Fruit fly (Drosophila melanogaster) whole organism, pupa: ENCODE results near the gene CG18586.

Experiments
- CG10348 ChIP-seq: fragments of 200-800 bp; sonication (Bioruptor generic); IDR thresholded peaks from 2 replicates; pipeline ENCODE4 v1.3.6; 2022; ENCODE audit warnings: missing biosample characterization, missing genetic modification characterization
- CG12605 ChIP-seq: fragments of 200-800 bp; sonication (Bioruptor generic); IDR thresholded peaks from 2 replicates; pipeline ENCODE4 v1.3.6; 2022; ENCODE audit warnings: missing biosample characterization, missing genetic modification characterization
- CG13204 ChIP-seq: fragments of 200-800 bp; sonication (Bioruptor generic); optimal IDR thresholded peaks from 2 replicates; lab custom pipeline; 2018; ENCODE audit warnings: missing biosample characterization, mild to moderate bottlenecking, missing genetic modification characterization, moderate library complexity
- CG14655 ChIP-seq: fragments of 200-800 bp; sonication (Bioruptor generic); optimal IDR thresholded peaks from 3 replicates; lab custom pipeline; 2017; ENCODE audit warnings: mild to moderate bottlenecking, missing biosample characterization, missing genetic modification reagents, missing genetic modification characterization
- CG15710 ChIP-seq: fragments of 200-800 bp; sonication (Bioruptor generic); optimal IDR thresholded peaks from 2 replicates; lab custom pipeline; 2018; ENCODE audit warnings: missing biosample characterization, mild to moderate bottlenecking, missing genetic modification characterization, moderate library complexity
- CG17806 ChIP-seq: fragments of 200-800 bp; sonication (Bioruptor generic); optimal IDR thresholded peaks from 2 replicates; lab custom pipeline; 2018; ENCODE audit warnings: missing biosample characterization, mild to moderate bottlenecking, missing genetic modification characterization, moderate library complexity
- CG32121 ChIP-seq: fragments of 200-800 bp; sonication (Bioruptor generic); IDR thresholded peaks from 2 replicates; pipeline ENCODE4 v1.3.6; 2022; ENCODE audit warnings: missing biosample characterization, missing genetic modification characterization
- CG34367 ChIP-seq: fragments of 200-800 bp; sonication (Bioruptor generic); optimal IDR thresholded peaks from 2 replicates; lab custom pipeline; 2018; ENCODE audit warnings: missing biosample characterization, mild to moderate bottlenecking, missing genetic modification characterization
- CG4496 ChIP-seq: fragments of 200-800 bp; sonication (Bioruptor generic); IDR thresholded peaks from 3 replicates; pipeline ENCODE4 v1.3.6; 2022; ENCODE audit warnings: missing biosample characterization, missing genetic modification characterization
- CG8159 ChIP-seq: fragments of 200-800 bp; sonication (Bioruptor generic); optimal IDR thresholded peaks from 3 replicates; lab custom pipeline; 2018; ENCODE audit warnings: missing biosample characterization, mild to moderate bottlenecking, missing genetic modification characterization, moderate library complexity
- CG8301 ChIP-seq: fragments of 200-800 bp; sonication (Bioruptor generic); optimal IDR thresholded peaks from 2 replicates; lab custom pipeline; 2018; ENCODE audit warnings: missing biosample characterization, mild to moderate bottlenecking, missing genetic modification characterization
- CG9948 ChIP-seq: fragments of 200-800 bp; sonication (Bioruptor generic); optimal IDR thresholded peaks from 2 replicates; lab custom pipeline; 2018; ENCODE audit warnings: missing biosample characterization, mild to moderate bottlenecking, missing genetic modification characterization, moderate library complexity
- D1 ChIP-seq: fragments of 200-800 bp; sonication (Bioruptor generic); optimal IDR thresholded peaks from 2 replicates; lab custom pipeline; 2018; ENCODE audit warnings: missing biosample characterization, mild to moderate bottlenecking, missing genetic modification characterization, moderate library complexity
- EcR ChIP-seq: fragments of 200-800 bp; sonication (Bioruptor generic); optimal IDR thresholded peaks from 3 replicates; lab custom pipeline; 2019; ENCODE audit warnings: missing biosample characterization, missing genetic modification characterization, mild to moderate bottlenecking, moderate library complexity, missing genetic modification reagents
- Ets98B ChIP-seq: fragments of 200-800 bp; sonication (Bioruptor generic); IDR thresholded peaks from 2 replicates; pipeline ENCODE4 v1.3.6; 2022; ENCODE audit warnings: missing biosample characterization, missing genetic modification characterization
- Pif1A ChIP-seq: fragments of 200-800 bp; sonication (Bioruptor generic); optimal IDR thresholded peaks from 3 replicates; lab custom pipeline; 2016; ENCODE audit warnings: missing biosample characterization, missing genetic modification characterization
- Pif1B ChIP-seq: fragments of 200-800 bp; sonication (Bioruptor generic); optimal IDR thresholded peaks from 3 replicates; lab custom pipeline; 2016; ENCODE audit warnings: missing biosample characterization, missing genetic modification characterization
- Snoo ChIP-seq: fragments of 200-800 bp; sonication (Bioruptor generic); optimal IDR thresholded peaks from 3 replicates; lab custom pipeline; 2017; ENCODE audit warnings: missing biosample characterization, mild to moderate bottlenecking, missing genetic modification characterization, inconsistent platforms
- fd96Ca ChIP-seq: fragments of 200-800 bp; sonication (Bioruptor generic); IDR thresholded peaks from 3 replicates; pipeline ENCODE4 v1.3.6; 2022; ENCODE audit warnings: missing biosample characterization, missing genetic modification characterization
- gl ChIP-seq: fragments of 200-800 bp; sonication (Bioruptor generic); optimal IDR thresholded peaks from 2 replicates; lab custom pipeline; 2018; ENCODE audit warnings: missing biosample characterization, mild to moderate bottlenecking, missing genetic modification characterization
- rn ChIP-seq: fragments of 200-800 bp; sonication (Bioruptor generic); IDR thresholded peaks from 2 replicates; pipeline ENCODE4 v1.3.6; 2022; ENCODE audit warnings: missing biosample characterization, missing genetic modification characterization

CG18586 gene

dm6 chr3L:5882209-5882403 is 9.0 kb downstream of the CG18586 start, which contains the start of gene CG13287:
Gene CG13287, plus strand, starts transcription at chr3L:5882304.
- TF ChIP-seq CG8301 (tag; lab: Kevin White, UChicago) (no peak), fd96Ca (GFP tag; lab: Robert Waterston, UW) (no peak), CG13204 (no peak), D1 (tag; lab: Kevin White, UChicago) (no peak), gl (tag; lab: Kevin White, UChicago) (no peak), CG32121 (GFP tag; lab: Robert Waterston, UW) (no peak), EcR (GFP tag; lab: Kevin White, UChicago) (no peak), CG14655 (GFP tag; lab: Kevin White, UChicago) (no peak), CG8159 (tag; lab: Kevin White, UChicago) (no peak), CG10348 (GFP tag; lab: Robert Waterston, UW) (no peak), Pif1A (GFP tag; lab: Kevin White, UChicago) (no peak), Snoo (tag; lab: Kevin White, UChicago) (no peak), rn (GFP tag; lab: Robert Waterston, UW) (no peak)
- TF ChIP-seq, all 21 proteins: peak for 0

dm6 chr3L:5884735-5885134 is 11.6 kb downstream of the CG18586 start:
- TF ChIP-seq CG14655 (GFP tag; lab: Kevin White, UChicago) (no peak), Snoo (tag; lab: Kevin White, UChicago) (no peak), CG34367 (tag; lab: Kevin White, UChicago) (no peak), fd96Ca (GFP tag; lab: Robert Waterston, UW) (no peak), rn (GFP tag; lab: Robert Waterston, UW) (no peak), gl (tag; lab: Kevin White, UChicago) (no peak), Pif1A (GFP tag; lab: Kevin White, UChicago) (no peak), EcR (GFP tag; lab: Kevin White, UChicago) (no peak), CG32121 (GFP tag; lab: Robert Waterston, UW) (no peak), Ets98B (GFP tag; lab: Robert Waterston, UW) (no peak)

DNA sequence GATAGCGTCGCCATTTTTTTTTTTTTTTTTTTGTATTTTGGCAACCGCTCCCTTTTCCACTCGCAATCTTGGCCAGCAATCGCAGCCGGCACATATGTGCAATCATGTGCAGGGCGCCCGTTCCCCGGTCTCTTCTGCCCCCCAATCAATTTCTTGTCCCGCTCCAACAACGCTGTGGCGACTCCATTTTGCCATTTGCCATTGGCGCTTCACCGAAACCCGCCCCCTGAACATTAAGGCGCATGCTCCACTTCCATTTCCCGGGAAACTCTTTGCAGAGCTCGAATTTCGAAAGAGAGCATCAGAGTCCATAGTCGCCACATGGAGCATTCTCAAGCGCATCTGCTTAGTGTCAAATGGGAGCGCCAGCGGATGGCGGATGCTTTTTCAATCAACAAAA is 18.0 kb downstream of the CG18586 start:
- TF ChIP-seq Pif1B (GFP tag; lab: Kevin White, UChicago) (no peak), CG17806 (tag; lab: Kevin White, UChicago) (no peak), CG14655 (GFP tag; lab: Kevin White, UChicago) (no peak), CG13204 (no peak), Snoo (tag; lab: Kevin White, UChicago) (no peak), CG9948 (tag; lab: Kevin White, UChicago) (no peak), Pif1A (GFP tag; lab: Kevin White, UChicago) (no peak), CG8301 (tag; lab: Kevin White, UChicago) (no peak), CG12605 (no peak), fd96Ca (GFP tag; lab: Robert Waterston, UW) (no peak), rn (GFP tag; lab: Robert Waterston, UW) (no peak), Ets98B (GFP tag; lab: Robert Waterston, UW) (no peak), CG4496 (GFP tag; lab: Robert Waterston, UW) (no peak), gl (tag; lab: Kevin White, UChicago) (no peak), CG15710 (tag; lab: Kevin White, UChicago) (no peak), CG32121 (GFP tag; lab: Robert Waterston, UW) (no peak), CG10348 (GFP tag; lab: Robert Waterston, UW) (no peak), CG34367 (tag; lab: Kevin White, UChicago) (no peak)

dm6 chr3L:5891812-5892211 is 18.7 kb downstream of the CG18586 start:
- TF ChIP-seq CG32121 (GFP tag; lab: Robert Waterston, UW) = no peak
- TF ChIP-seq gl (tag; lab: Kevin White, UChicago) = no peak
- TF ChIP-seq fd96Ca (GFP tag; lab: Robert Waterston, UW) = no peak
- no peak for TF ChIP-seq CG34367 (tag; lab: Kevin White, UChicago)
- no peak for TF ChIP-seq CG9948 (tag; lab: Kevin White, UChicago)
- TF ChIP-seq Pif1B (GFP tag; lab: Kevin White, UChicago) = no peak
- no peak for TF ChIP-seq Snoo (tag; lab: Kevin White, UChicago)
- no peak for TF ChIP-seq Pif1A (GFP tag; lab: Kevin White, UChicago)
- no peak for TF ChIP-seq CG15710 (tag; lab: Kevin White, UChicago)
- no peak for TF ChIP-seq D1 (tag; lab: Kevin White, UChicago)
- no peak for TF ChIP-seq CG17806 (tag; lab: Kevin White, UChicago)

DNA sequence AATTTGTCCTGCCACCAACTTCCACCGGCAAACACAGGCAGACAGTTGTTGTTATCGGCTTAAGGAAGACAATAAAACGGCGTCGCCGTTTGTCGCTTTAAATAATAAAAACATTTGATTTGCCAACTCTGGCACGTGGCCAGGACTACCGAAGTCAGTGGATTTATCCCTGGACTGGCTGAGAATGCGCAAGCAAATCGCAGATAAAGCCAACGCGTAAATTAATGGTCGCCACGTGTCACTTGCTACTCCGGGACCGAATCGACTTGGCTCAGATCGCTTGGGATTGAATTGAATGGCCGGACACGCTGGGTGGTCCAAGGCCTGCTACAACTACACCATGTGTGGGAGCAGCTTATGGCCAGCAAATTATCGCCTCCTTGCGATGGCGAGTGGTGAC is 20.0 kb downstream of the CG18586 start:
- no peak for TF ChIP-seq Ets98B (GFP tag; lab: Robert Waterston, UW)
- no peak for TF ChIP-seq D1 (tag; lab: Kevin White, UChicago)

dm6 chr3L:5897228-5897688 is 24.1 kb downstream of the CG18586 start, which contains the start of the genes PolE2 and CG5592:
Gene PolE2, minus strand, starts transcription at chr3L:5897435.
Gene CG5592, plus strand, starts transcription at chr3L:5897638.
- TF ChIP-seq CG17806 (tag; lab: Kevin White, UChicago) (no peak), CG4496 (GFP tag; lab: Robert Waterston, UW) (no peak)
- TF ChIP-seq, all 21 proteins: peak for 0

DNA sequence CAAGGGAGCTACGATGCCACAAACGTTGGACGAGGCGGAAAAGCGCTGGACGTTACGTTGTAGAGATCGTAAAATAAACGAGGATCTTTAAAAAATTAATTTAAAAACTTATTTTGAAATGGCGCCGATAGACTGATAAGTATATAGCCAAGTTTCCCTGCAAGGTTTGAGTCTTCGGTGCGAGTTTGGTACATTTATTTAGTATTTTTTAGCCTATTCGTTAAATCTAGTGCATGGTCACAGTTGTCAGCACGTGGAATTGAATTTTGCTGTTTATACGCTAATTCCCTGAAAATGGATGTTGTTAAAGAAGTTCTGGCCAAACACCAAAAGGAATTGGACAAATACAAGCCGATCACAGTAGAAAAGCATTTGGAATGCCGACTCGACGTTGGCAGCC is 26.2 kb downstream of the CG18586 start, which contains the start of gene CG32409:
TSS of gene CG32409 (plus strand) at position 224 of the 400 bp plus-strand sequence.
- TF ChIP-seq CG13204 = no peak
- no peak for TF ChIP-seq CG14655 (GFP tag; lab: Kevin White, UChicago)
- no peak for TF ChIP-seq CG17806 (tag; lab: Kevin White, UChicago)
- TF ChIP-seq CG4496 (GFP tag; lab: Robert Waterston, UW) = no peak
- TF ChIP-seq Pif1A (GFP tag; lab: Kevin White, UChicago) = no peak
- no peak for TF ChIP-seq rn (GFP tag; lab: Robert Waterston, UW)
- TF ChIP-seq Ets98B (GFP tag; lab: Robert Waterston, UW) = no peak
- no peak for TF ChIP-seq Pif1B (GFP tag; lab: Kevin White, UChicago)
- TF ChIP-seq EcR (GFP tag; lab: Kevin White, UChicago) = no peak
- no peak for TF ChIP-seq CG12605
- TF ChIP-seq CG10348 (GFP tag; lab: Robert Waterston, UW) = no peak
- no peak for TF ChIP-seq CG8159 (tag; lab: Kevin White, UChicago)
- no peak for TF ChIP-seq CG32121 (GFP tag; lab: Robert Waterston, UW)
- no peak for TF ChIP-seq gl (tag; lab: Kevin White, UChicago)
- no peak for TF ChIP-seq CG34367 (tag; lab: Kevin White, UChicago)
- TF ChIP-seq CG15710 (tag; lab: Kevin White, UChicago) = no peak
- no peak for TF ChIP-seq CG8301 (tag; lab: Kevin White, UChicago)
- no peak for TF ChIP-seq fd96Ca (GFP tag; lab: Robert Waterston, UW)
- TF ChIP-seq CG9948 (tag; lab: Kevin White, UChicago) = no peak
